Worm (Caenorhabditis elegans) whole organism, L3 larva: Measurements from ENCODE around the gene cox-6C.
A peak's percentile ranks its signal among the peaks of the same experiment; 100 is the strongest.

Experiments used
- R02D3.7 ChIP-seq: fragments of 150-350 bp; optimal IDR thresholded peaks from 2 replicates; lab custom pipeline; 2014; ENCODE audit warnings: missing biosample characterization, missing genetic modification characterization
- ZK546.5 ChIP-seq: sonication (generic microtip); optimal IDR thresholded peaks from 2 replicates; lab custom pipeline; 2017; ENCODE audit warnings: missing biosample characterization, missing genetic modification characterization
- aly-2 ChIP-seq: fragments of 150-350 bp; optimal IDR thresholded peaks from 2 replicates; lab custom pipeline; 2014; ENCODE audit warnings: missing biosample characterization, missing genetic modification characterization
- ama-1 ChIP-seq: fragments of 150-350 bp; optimal IDR thresholded peaks from 2 replicates; lab custom pipeline; 2018
- ceh-28 ChIP-seq: fragments of 150-350 bp; optimal IDR thresholded peaks from 2 replicates; lab custom pipeline; 2014; ENCODE audit warnings: missing biosample characterization, missing genetic modification reagents, missing genetic modification characterization
- ceh-82 ChIP-seq: fragments of 150-350 bp; optimal IDR thresholded peaks from 2 replicates; lab custom pipeline; 2014; ENCODE audit warnings: missing biosample characterization, missing genetic modification characterization
- daf-12 ChIP-seq: fragments of 150-350 bp; optimal IDR thresholded peaks from 2 replicates; lab custom pipeline; 2014; ENCODE audit warnings: missing biosample characterization, missing genetic modification reagents, missing genetic modification characterization
- egl-27 ChIP-seq: sonication (generic microtip); optimal IDR thresholded peaks from 4 replicates; lab custom pipeline; 2017; ENCODE audit warnings: missing biosample characterization, missing genetic modification reagents, missing genetic modification characterization
- egl-5 ChIP-seq: fragments of 150-350 bp; optimal IDR thresholded peaks from 2 replicates; lab custom pipeline; 2017; ENCODE audit warnings: missing biosample characterization, missing genetic modification reagents, missing genetic modification characterization, inconsistent platforms
- elt-1 ChIP-seq: fragments of 150-350 bp; optimal IDR thresholded peaks from 2 replicates; lab custom pipeline; 2014; ENCODE audit warnings: missing biosample characterization, missing genetic modification characterization
- elt-2 ChIP-seq: sonication (generic microtip); optimal IDR thresholded peaks from 2 replicates; lab custom pipeline; 2016; ENCODE audit warnings: missing genetic modification reagents, mild to moderate bottlenecking, missing genetic modification characterization, missing compliant biosample characterization
- elt-3 ChIP-seq, 3 experiments: fragments of 150-350 bp in 1 of 3; sonication (generic microtip) in 2 of 3; optimal IDR thresholded peaks; 2 replicates in 2 of 3; 4 replicates in 1 of 3; lab custom pipeline; 2014 to 2017; ENCODE audit warnings: missing biosample characterization in 3 of 3, missing genetic modification characterization in 3 of 3
- fkh-2 ChIP-seq: fragments of 150-350 bp; optimal IDR thresholded peaks from 2 replicates; lab custom pipeline; 2014; ENCODE audit warnings: missing biosample characterization, missing genetic modification reagents, missing genetic modification characterization
- hmg-11 ChIP-seq: sonication (generic microtip); optimal IDR thresholded peaks from 2 replicates; lab custom pipeline; 2016; ENCODE audit warnings: missing genetic modification characterization, missing compliant biosample characterization
- jun-1 ChIP-seq: fragments of 150-350 bp; optimal IDR thresholded peaks from 2 replicates; lab custom pipeline; 2014; ENCODE audit warnings: missing biosample characterization, missing genetic modification reagents, missing genetic modification characterization
- lin-15B ChIP-seq: fragments of 150-350 bp; optimal IDR thresholded peaks from 2 replicates; lab custom pipeline; 2014; ENCODE audit warnings: missing biosample characterization, missing genetic modification characterization
- lin-39 ChIP-seq: fragments of 150-350 bp; optimal IDR thresholded peaks from 2 replicates; lab custom pipeline; 2018; ENCODE audit warnings: missing biosample characterization, missing genetic modification reagents, missing genetic modification characterization
- lsy-12 ChIP-seq: sonication (generic microtip); optimal IDR thresholded peaks from 2 replicates; lab custom pipeline; 2016; ENCODE audit warnings: mild to moderate bottlenecking, missing genetic modification characterization, missing compliant biosample characterization
- mdl-1 ChIP-seq: fragments of 150-350 bp; optimal IDR thresholded peaks from 2 replicates; lab custom pipeline; 2014; ENCODE audit warnings: missing biosample characterization, missing genetic modification characterization
- mml-1 ChIP-seq: fragments of 150-350 bp; sonication (generic microtip); optimal IDR thresholded peaks from 3 replicates; lab custom pipeline; 2014; ENCODE audit warnings: missing biosample characterization, missing genetic modification characterization
- nhr-23 ChIP-seq: fragments of 150-350 bp; optimal IDR thresholded peaks from 2 replicates; lab custom pipeline; 2014; ENCODE audit warnings: missing biosample characterization, missing genetic modification reagents, missing genetic modification characterization
- nhr-237 ChIP-seq: fragments of 150-350 bp; optimal IDR thresholded peaks from 2 replicates; lab custom pipeline; 2014; ENCODE audit warnings: missing biosample characterization, missing genetic modification characterization
- nhr-25 ChIP-seq: sonication (generic microtip); optimal IDR thresholded peaks from 2 replicates; lab custom pipeline; 2017; ENCODE audit warnings: missing biosample characterization, missing genetic modification characterization
- nhr-28 ChIP-seq: fragments of 150-350 bp; optimal IDR thresholded peaks from 2 replicates; lab custom pipeline; 2014; ENCODE audit warnings: missing biosample characterization, missing genetic modification characterization
- nhr-67 ChIP-seq: fragments of 150-350 bp; optimal IDR thresholded peaks from 2 replicates; lab custom pipeline; 2014; ENCODE audit warnings: missing biosample characterization, missing genetic modification characterization
- nhr-76 ChIP-seq: fragments of 150-350 bp; sonication (generic microtip); optimal IDR thresholded peaks from 5 replicates; lab custom pipeline; 2014; ENCODE audit warnings: missing biosample characterization, missing genetic modification characterization
- nhr-77 ChIP-seq: fragments of 150-350 bp; optimal IDR thresholded peaks from 2 replicates; lab custom pipeline; 2014; ENCODE audit warnings: missing biosample characterization, missing genetic modification characterization
- pha-4 ChIP-seq: fragments of 150-350 bp; optimal IDR thresholded peaks from 2 replicates; lab custom pipeline; 2014; ENCODE audit warnings: missing biosample characterization, missing genetic modification reagents, missing genetic modification characterization
- pqm-1 ChIP-seq: fragments of 150-350 bp; optimal IDR thresholded peaks from 2 replicates; lab custom pipeline; 2017; ENCODE audit warnings: missing biosample characterization, missing genetic modification characterization, inconsistent platforms
- sea-2 ChIP-seq: fragments of 150-350 bp; sonication (generic microtip); optimal IDR thresholded peaks from 4 replicates; lab custom pipeline; 2014; ENCODE audit warnings: missing biosample characterization, missing genetic modification reagents, missing genetic modification characterization
- unc-62 ChIP-seq: fragments of 150-350 bp; sonication (generic microtip); optimal IDR thresholded peaks from 4 replicates; lab custom pipeline; 2014; ENCODE audit warnings: missing biosample characterization, missing genetic modification reagents, missing genetic modification characterization
- zag-1 ChIP-seq: fragments of 150-350 bp; optimal IDR thresholded peaks from 2 replicates; lab custom pipeline; 2014; ENCODE audit warnings: missing biosample characterization, missing genetic modification characterization
- ztf-11 ChIP-seq: fragments of 150-350 bp; optimal IDR thresholded peaks from 2 replicates; lab custom pipeline; 2014; ENCODE audit warnings: missing biosample characterization, missing genetic modification characterization
- ztf-4 ChIP-seq: fragments of 150-350 bp; optimal IDR thresholded peaks from 2 replicates; lab custom pipeline; 2014; ENCODE audit warnings: missing biosample characterization, missing genetic modification characterization

Gene cox-6C

ce11 chrIV:171036-171435 lies 44.5 kb downstream of the cox-6C start:
- TF ChIP-seq lsy-12 (tag; lab: Kevin White, UChicago) (no peak), nhr-25 (tag; lab: Kevin White, UChicago) (peak; percentile 81)

ce11 chrIV:172990-173389 lies 46.5 kb downstream of the cox-6C start:
- TF ChIP-seq zag-1 (no peak), mdl-1 (tag; lab: Kevin White, UChicago) (no peak), aly-2 (tag; lab: Kevin White, UChicago) (no peak), nhr-77 (tag; lab: Kevin White, UChicago) (no peak), lin-15B (no peak), sea-2 (GFP tag; lab: Kevin White, UChicago) (no peak), ztf-4 (no peak), lin-39 (tag; lab: Kevin White, UChicago) (no peak), egl-27 (tag; lab: Kevin White, UChicago) (no peak), ceh-28 (tag; lab: Kevin White, UChicago) (no peak), elt-1 (tag; lab: Kevin White, UChicago) (no peak), unc-62 (GFP tag; lab: Kevin White, UChicago) (no peak), jun-1 (tag; lab: Kevin White, UChicago) (no peak), ceh-82 (tag; lab: Kevin White, UChicago) (no peak), pqm-1 (tag; lab: Kevin White, UChicago) (no peak), ztf-11 (tag; lab: Kevin White, UChicago) (no peak), fkh-2 (tag; lab: Kevin White, UChicago) (no peak), mml-1 (tag; lab: Kevin White, UChicago) (no peak), nhr-237 (tag; lab: Kevin White, UChicago) (no peak)

ce11 chrIV:174115-174514 lies 47.6 kb downstream of the cox-6C start:
- TF ChIP-seq elt-3 (tag; optimal IDR thresholded peaks at IDR 0.05; lab: Kevin White, UChicago) (no peak), nhr-237 (tag; lab: Kevin White, UChicago) (no peak), egl-5 (tag; lab: Kevin White, UChicago) (no peak), pha-4 (tag; lab: Kevin White, UChicago) (no peak), R02D3.7 (tag; lab: Kevin White, UChicago) (no peak), nhr-67 (no peak), jun-1 (tag; lab: Kevin White, UChicago) (no peak), nhr-23 (no peak), ama-1 (lab: Kevin White, UChicago) (no peak), sea-2 (GFP tag; lab: Kevin White, UChicago) (no peak), hmg-11 (tag; lab: Kevin White, UChicago) (no peak), ZK546.5 (no peak), mml-1 (tag; lab: Kevin White, UChicago) (no peak), nhr-28 (no peak), elt-2 (tag; lab: Kevin White, UChicago) (no peak), nhr-76 (no peak), pqm-1 (tag; lab: Kevin White, UChicago) (no peak), daf-12 (tag; lab: Kevin White, UChicago) (no peak)

ce11 chrIV:175698-176097 lies 49.2 kb downstream of the cox-6C start:
- no peak for TF ChIP-seq R02D3.7 (tag; lab: Kevin White, UChicago)
